Worm (Caenorhabditis elegans) whole organism, L1 larva: ENCODE measurements around the gene F32H5.3.

ENCODE experiments used
- aly-2 ChIP-seq: fragments of 150-350 bp; optimal IDR thresholded peaks from 2 replicates; lab custom pipeline; 2014; ENCODE audit warnings: missing biosample characterization, missing genetic modification characterization
- ceh-82 ChIP-seq, 3 experiments: fragments of 150-350 bp in 1 of 3; sonication (generic microtip) in 2 of 3; optimal IDR thresholded peaks; 2 replicates each; lab custom pipeline; 2014 to 2017; ENCODE audit warnings: missing biosample characterization in 3 of 3, missing genetic modification characterization in 3 of 3
- ceh-88 ChIP-seq: fragments of 200-800 bp; sonication (Bioruptor generic); IDR thresholded peaks from 2 replicates; pipeline ENCODE4 v1.3.6; 2022; ENCODE audit warnings: missing genetic modification characterization, missing compliant biosample characterization
- egl-27 ChIP-seq, 2 experiments: fragments of 150-350 bp in 1 of 2; sonication (generic microtip); optimal IDR thresholded peaks; 3 replicates each; lab custom pipeline; 2017 to 2018; ENCODE audit warnings: missing biosample characterization in 2 of 2, missing genetic modification characterization in 2 of 2, missing genetic modification reagents in 2 of 2
- jun-1 ChIP-seq: fragments of 150-350 bp; optimal IDR thresholded peaks from 2 replicates; lab custom pipeline; 2014; ENCODE audit warnings: missing biosample characterization, missing genetic modification reagents, missing genetic modification characterization
- lin-15B ChIP-seq: fragments of 150-350 bp; sonication (generic microtip); optimal IDR thresholded peaks from 3 replicates; lab custom pipeline; 2014; ENCODE audit warnings: missing biosample characterization, missing genetic modification characterization
- mep-1 ChIP-seq: fragments of 150-350 bp; optimal IDR thresholded peaks from 2 replicates; lab custom pipeline; 2014; ENCODE audit warnings: missing biosample characterization, missing genetic modification characterization
- nhr-90 ChIP-seq: sonication (generic microtip); optimal IDR thresholded peaks from 2 replicates; lab custom pipeline; 2016; ENCODE audit warnings: mild to moderate bottlenecking, missing genetic modification characterization, missing compliant biosample characterization; ENCODE audit not compliant: poor library complexity
- snpc-4 ChIP-seq: fragments of 150-350 bp; optimal IDR thresholded peaks from 2 replicates; lab custom pipeline; 2014; ENCODE audit warnings: missing biosample characterization, missing genetic modification characterization
- tlp-1 ChIP-seq: fragments of 150-350 bp; optimal IDR thresholded peaks from 2 replicates; lab custom pipeline; 2014; ENCODE audit warnings: missing biosample characterization, missing genetic modification characterization
- vab-15 ChIP-seq: sonication (generic microtip); optimal IDR thresholded peaks from 2 replicates; lab custom pipeline; 2017; ENCODE audit warnings: missing genotype, mild to moderate bottlenecking, missing genetic modification characterization, missing compliant biosample characterization
- xbp-1 ChIP-seq: sonication (generic microtip); optimal IDR thresholded peaks from 2 replicates; lab custom pipeline; 2016; ENCODE audit warnings: missing genetic modification characterization, missing compliant biosample characterization
- zag-1 ChIP-seq: fragments of 150-350 bp; optimal IDR thresholded peaks from 2 replicates; lab custom pipeline; 2014; ENCODE audit warnings: missing biosample characterization, missing genetic modification characterization

ce11 chrV:13369663-13370062 lies 10.5 kb downstream of the F32H5.3 start:
- TF ChIP-seq zag-1 (tag; lab: Kevin White, UChicago) (no peak), ceh-82 (tag; optimal IDR thresholded peaks at IDR 0.05; lab: Kevin White, UChicago) (no peak), snpc-4 (tag; lab: Kevin White, UChicago) (no peak), ceh-88 (GFP tag; lab: Robert Waterston, UW) (no peak), vab-15 (tag; lab: Kevin White, UChicago) (no peak), tlp-1 (tag; lab: Kevin White, UChicago) (no peak), aly-2 (tag; lab: Kevin White, UChicago) (no peak), xbp-1 (no peak), mep-1 (tag; lab: Kevin White, UChicago) (no peak), nhr-90 (no peak), egl-27 (tag; optimal IDR thresholded peaks at IDR 0.05; lab: Kevin White, UChicago) (no peak), jun-1 (tag; lab: Kevin White, UChicago) (no peak), lin-15B (tag; lab: Kevin White, UChicago) (no peak)
